Fruit fly (Drosophila melanogaster) whole organism, embryonic: ENCODE results near the gene dah.

ENCODE experiments used
- Atf6 ChIP-seq: fragments of 200-800 bp; sonication (Bioruptor generic); IDR thresholded peaks from 2 replicates; pipeline ENCODE4 v1.3.6; 2022; ENCODE audit warnings: missing biosample characterization, missing genetic modification characterization
- BEAF-32 ChIP-seq: fragments of 200-800 bp; sonication (Bioruptor generic); optimal IDR thresholded peaks from 3 replicates; lab custom pipeline; 2017; ENCODE audit warnings: missing biosample characterization, missing genetic modification characterization, mild to moderate bottlenecking, moderate library complexity, missing genetic modification reagents
- CG10267 ChIP-seq: fragments of 200-800 bp; sonication (Bioruptor generic); optimal IDR thresholded peaks from 2 replicates; lab custom pipeline; 2018; ENCODE audit warnings: missing biosample characterization, mild to moderate bottlenecking, missing genetic modification characterization, moderate library complexity
- CG13287 ChIP-seq: fragments of 200-800 bp; sonication (Bioruptor generic); IDR thresholded peaks from 2 replicates; pipeline ENCODE4 v1.3.6; 2022; ENCODE audit warnings: missing biosample characterization, missing genetic modification characterization; ENCODE audit not compliant: partially characterized antibody
- CG14710 ChIP-seq: fragments of 200-800 bp; sonication (Bioruptor generic); optimal IDR thresholded peaks from 3 replicates; lab custom pipeline; 2019; ENCODE audit warnings: missing biosample characterization, mild to moderate bottlenecking, missing genetic modification characterization, moderate library complexity
- CG15514 ChIP-seq: fragments of 200-800 bp; sonication (Bioruptor generic); optimal IDR thresholded peaks from 3 replicates; lab custom pipeline; 2017; ENCODE audit warnings: missing biosample characterization, missing genetic modification characterization, mild to moderate bottlenecking, moderate library complexity, missing genetic modification reagents
- CG1603 ChIP-seq: fragments of 200-800 bp; sonication (Bioruptor generic); optimal IDR thresholded peaks from 2 replicates; lab custom pipeline; 2019; ENCODE audit warnings: missing biosample characterization, mild to moderate bottlenecking, missing genetic modification characterization, moderate library complexity
- CG16815 ChIP-seq: fragments of 200-800 bp; sonication (Bioruptor generic); optimal IDR thresholded peaks from 3 replicates; lab custom pipeline; 2017; ENCODE audit warnings: missing biosample characterization, mild to moderate bottlenecking, missing genetic modification characterization
- CG17186 ChIP-seq: fragments of 200-800 bp; sonication (Bioruptor generic); optimal IDR thresholded peaks from 3 replicates; lab custom pipeline; 2017; ENCODE audit warnings: missing biosample characterization, missing genetic modification reagents, missing genetic modification characterization
- CG17385 ChIP-seq: fragments of 200-800 bp; sonication (Bioruptor generic); optimal IDR thresholded peaks from 3 replicates; lab custom pipeline; 2018; ENCODE audit warnings: missing biosample characterization, mild to moderate bottlenecking, missing genetic modification characterization
- CG18262 ChIP-seq: fragments of 200-800 bp; optimal IDR thresholded peaks from 3 replicates; lab custom pipeline; 2019; ENCODE audit warnings: missing biosample characterization, mild to moderate bottlenecking, missing genetic modification characterization, moderate library complexity
- CG2116 ChIP-seq: fragments of 200-800 bp; sonication (Bioruptor generic); optimal IDR thresholded peaks from 3 replicates; lab custom pipeline; 2018; ENCODE audit warnings: missing biosample characterization, mild to moderate bottlenecking, missing genetic modification characterization
- CG30020 ChIP-seq: fragments of 200-800 bp; optimal IDR thresholded peaks from 2 replicates; lab custom pipeline; 2019; ENCODE audit warnings: missing biosample characterization, mild to moderate bottlenecking, missing genetic modification characterization, moderate library complexity
- CG32532 ChIP-seq: fragments of 200-800 bp; sonication (Bioruptor generic); IDR thresholded peaks from 2 replicates; pipeline ENCODE4 v1.3.6; 2022; ENCODE audit warnings: missing biosample characterization, missing genetic modification characterization
- CG33557 ChIP-seq: fragments of 200-800 bp; sonication (Bioruptor generic); optimal IDR thresholded peaks from 2 replicates; lab custom pipeline; 2019; ENCODE audit warnings: missing biosample characterization, mild to moderate bottlenecking, missing genetic modification characterization, moderate library complexity
- CG34224 ChIP-seq: fragments of 200-800 bp; sonication (Bioruptor generic); IDR thresholded peaks from 3 replicates; pipeline ENCODE4 v1.3.6; 2022; ENCODE audit warnings: missing biosample characterization, missing genetic modification characterization; ENCODE audit not compliant: partially characterized antibody
- CG9797 ChIP-seq: fragments of 200-800 bp; sonication (Bioruptor generic); optimal IDR thresholded peaks from 3 replicates; lab custom pipeline; 2018; ENCODE audit warnings: missing biosample characterization, mild to moderate bottlenecking, missing genetic modification characterization
- CoRest ChIP-seq: fragments of 200-800 bp; sonication (Bioruptor generic); optimal IDR thresholded peaks from 3 replicates; lab custom pipeline; 2018; ENCODE audit warnings: missing biosample characterization, mild to moderate bottlenecking, missing genetic modification characterization, moderate library complexity
- Dll ChIP-seq: fragments of 200-800 bp; sonication (Bioruptor generic); IDR thresholded peaks from 4 replicates; pipeline ENCODE4 v1.3.6; 2022; ENCODE audit warnings: missing biosample characterization, missing genetic modification characterization; ENCODE audit not compliant: partially characterized antibody
- Doc3 ChIP-seq: fragments of 200-800 bp; sonication (Bioruptor generic); IDR thresholded peaks from 3 replicates; pipeline ENCODE4 v1.3.6; 2022; ENCODE audit warnings: missing biosample characterization, missing genetic modification characterization; ENCODE audit not compliant: partially characterized antibody
- Dp ChIP-seq: fragments of 200-800 bp; sonication (Bioruptor generic); optimal IDR thresholded peaks from 2 replicates; lab custom pipeline; 2018; ENCODE audit warnings: missing biosample characterization, mild to moderate bottlenecking, missing genetic modification characterization, moderate library complexity
- Dref ChIP-seq: fragments of 200-800 bp; sonication (Bioruptor generic); IDR thresholded peaks from 2 replicates; pipeline ENCODE4 v1.3.6; 2022; ENCODE audit warnings: missing biosample characterization, missing genetic modification characterization
- E2f2 ChIP-seq: fragments of 200-800 bp; sonication (Bioruptor generic); IDR thresholded peaks from 2 replicates; pipeline ENCODE4 v1.3.6; 2022; ENCODE audit warnings: missing biosample characterization, missing genetic modification characterization
- HmgZ ChIP-seq: fragments of 200-800 bp; sonication (Bioruptor generic); optimal IDR thresholded peaks from 2 replicates; lab custom pipeline; 2018; ENCODE audit warnings: missing biosample characterization, mild to moderate bottlenecking, missing genetic modification characterization
- Hr51 ChIP-seq, 2 experiments: fragments of 200-800 bp; sonication (Bioruptor generic); optimal IDR thresholded peaks; 2 replicates in 1 of 2; 3 replicates in 1 of 2; lab custom pipeline; 2016 to 2018; ENCODE audit warnings: missing biosample characterization in 2 of 2, missing genetic modification characterization in 2 of 2, mild to moderate bottlenecking in 1 of 2, moderate library complexity in 1 of 2
- MBD-R2 ChIP-seq: fragments of 200-800 bp; sonication (Bioruptor generic); IDR thresholded peaks from 2 replicates; pipeline ENCODE4 v1.3.6; 2022; ENCODE audit warnings: missing biosample characterization, missing genetic modification characterization
- MTF-1 ChIP-seq: fragments of 200-800 bp; sonication (Bioruptor generic); optimal IDR thresholded peaks from 2 replicates; lab custom pipeline; 2018; ENCODE audit warnings: missing biosample characterization, mild to moderate bottlenecking, missing genetic modification characterization, borderline replicate concordance
- Med ChIP-seq: fragments of 200-800 bp; sonication (Bioruptor generic); peaks from one replicate; lab custom pipeline; 2016; ENCODE audit warnings: missing biosample characterization, missing genetic modification characterization, mild to moderate bottlenecking, inconsistent platforms, moderate library complexity
- Myb ChIP-seq: fragments of 200-800 bp; sonication (Bioruptor generic); optimal IDR thresholded peaks from 2 replicates; lab custom pipeline; 2016; ENCODE audit warnings: missing biosample characterization, missing genetic modification characterization
- NK7.1 ChIP-seq: fragments of 200-800 bp; sonication (Bioruptor generic); optimal IDR thresholded peaks from 3 replicates; lab custom pipeline; 2016; ENCODE audit warnings: missing biosample characterization, missing genetic modification characterization
- Scr ChIP-seq: fragments of 200-800 bp; sonication (Bioruptor generic); IDR thresholded peaks from 2 replicates; pipeline ENCODE4 v1.3.6; 2022; ENCODE audit warnings: missing biosample characterization, missing genetic modification characterization; ENCODE audit not compliant: partially characterized antibody
- Ssrp ChIP-seq: fragments of 200-800 bp; sonication (Bioruptor generic); optimal IDR thresholded peaks from 2 replicates; lab custom pipeline; 2018; ENCODE audit warnings: missing biosample characterization, mild to moderate bottlenecking, missing genetic modification characterization, moderate library complexity
- YL-1 ChIP-seq: fragments of 200-800 bp; sonication (Bioruptor generic); optimal IDR thresholded peaks from 3 replicates; lab custom pipeline; 2017; ENCODE audit warnings: missing biosample characterization, mild to moderate bottlenecking, missing genetic modification characterization
- al ChIP-seq: fragments of 200-800 bp; sonication (Bioruptor generic); IDR thresholded peaks from 2 replicates; pipeline ENCODE4 v1.3.6; 2022; ENCODE audit warnings: missing biosample characterization, missing genetic modification characterization
- amos ChIP-seq: fragments of 200-800 bp; sonication (Bioruptor generic); IDR thresholded peaks from 2 replicates; pipeline ENCODE4 v1.3.6; 2022; ENCODE audit warnings: missing biosample characterization, missing genetic modification characterization; ENCODE audit not compliant: partially characterized antibody
- br ChIP-seq: fragments of >200 bp; optimal IDR thresholded peaks from 2 replicates; lab custom pipeline; 2017
- crp ChIP-seq, 2 experiments: fragments of 200-800 bp; sonication (Bioruptor generic); optimal IDR thresholded peaks; 2 replicates in 1 of 2; 3 replicates in 1 of 2; lab custom pipeline; 2017; ENCODE audit warnings: missing biosample characterization in 2 of 2, missing genetic modification characterization in 2 of 2, mild to moderate bottlenecking in 1 of 2, moderate library complexity in 1 of 2
- ftz-f1 ChIP-seq: fragments of 200-800 bp; sonication (Bioruptor generic); optimal IDR thresholded peaks from 2 replicates; lab custom pipeline; 2016; ENCODE audit warnings: missing biosample characterization, missing genetic modification characterization
- gfzf ChIP-seq: fragments of 200-800 bp; sonication (Bioruptor generic); optimal IDR thresholded peaks from 2 replicates; lab custom pipeline; 2016; ENCODE audit warnings: missing biosample characterization, mild to moderate bottlenecking, missing genetic modification characterization, moderate library complexity
- kah ChIP-seq: fragments of 200-800 bp; sonication (Bioruptor generic); optimal IDR thresholded peaks from 2 replicates; lab custom pipeline; 2018; ENCODE audit warnings: missing biosample characterization, mild to moderate bottlenecking, missing genetic modification characterization
- phol ChIP-seq: fragments of 200-800 bp; sonication (Bioruptor generic); optimal IDR thresholded peaks from 3 replicates; lab custom pipeline; 2018; ENCODE audit warnings: missing biosample characterization, mild to moderate bottlenecking, missing genetic modification characterization, moderate library complexity
- pzg ChIP-seq: fragments of 200-800 bp; sonication (Bioruptor generic); optimal IDR thresholded peaks from 3 replicates; lab custom pipeline; 2018; ENCODE audit warnings: missing biosample characterization, mild to moderate bottlenecking, missing genetic modification characterization, moderate library complexity
- scrt ChIP-seq: fragments of 200-800 bp; sonication (Bioruptor generic); optimal IDR thresholded peaks from 2 replicates; lab custom pipeline; 2018; ENCODE audit warnings: missing biosample characterization, mild to moderate bottlenecking, missing genetic modification characterization, moderate library complexity
- tll ChIP-seq, 2 experiments: fragments of 200-800 bp in 1 of 2; fragments of >200 bp in 1 of 2; sonication (Bioruptor generic) in 1 of 2; optimal IDR thresholded peaks; 2 replicates each; lab custom pipeline; 2017 to 2019; ENCODE audit warnings: missing biosample characterization in 2 of 2, missing genetic modification characterization in 2 of 2, mild to moderate bottlenecking in 1 of 2, moderate library complexity in 1 of 2
- trem ChIP-seq: fragments of 200-800 bp; optimal IDR thresholded peaks from 3 replicates; lab custom pipeline; 2019; ENCODE audit warnings: missing biosample characterization, mild to moderate bottlenecking, missing genetic modification characterization, moderate library complexity
- unc-4 ChIP-seq: fragments of 200-800 bp; sonication (Bioruptor generic); IDR thresholded peaks from 2 replicates; pipeline ENCODE4 v1.3.6; 2022; ENCODE audit warnings: missing biosample characterization, missing genetic modification characterization; ENCODE audit not compliant: partially characterized antibody
- zfh2 ChIP-seq: fragments of 200-800 bp; sonication (Bioruptor generic); optimal IDR thresholded peaks from 2 replicates; lab custom pipeline; 2016; ENCODE audit warnings: missing biosample characterization, missing genetic modification characterization

The dah gene

DNA sequence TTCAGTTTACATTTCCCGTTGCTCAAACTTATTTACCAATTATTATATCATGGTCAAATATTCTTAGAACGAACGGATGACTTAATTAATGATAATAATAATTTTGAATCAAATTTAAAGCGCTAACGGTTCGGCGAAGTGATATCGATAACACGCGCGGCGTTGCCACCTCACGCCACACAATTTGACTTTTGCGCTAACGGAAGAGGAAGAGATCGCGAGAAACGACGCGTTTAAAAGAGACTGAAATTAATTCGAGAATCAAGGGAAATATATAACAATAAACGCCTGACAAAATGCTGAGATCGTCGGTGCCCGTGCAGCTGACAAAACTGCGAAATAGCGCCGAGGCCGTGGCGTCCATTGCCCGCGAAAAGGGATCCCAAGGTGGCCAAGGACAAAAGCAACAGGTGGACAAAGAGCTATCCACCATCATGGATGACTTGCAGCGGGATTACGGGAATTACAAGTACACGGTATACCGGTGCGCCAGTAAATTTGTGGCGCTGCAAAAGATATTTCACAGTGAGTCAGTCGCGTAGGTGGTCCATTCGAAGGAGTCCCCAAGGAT is at the start of gene dah:
TSS of gene dah (plus strand) at position 195 of the 571 bp plus-strand sequence.
- peak; percentile 35 for TF ChIP-seq trem
- TF ChIP-seq al (GFP tag; lab: Robert Waterston, UW) = no peak
- TF ChIP-seq gfzf (GFP tag; lab: Kevin White, UChicago) = peak; percentile 31
- TF ChIP-seq CG30020 = no peak
- no peak for TF ChIP-seq Atf6 (GFP tag; lab: Robert Waterston, UW)
- TF ChIP-seq CG18262 (tag; lab: Kevin White, UChicago) = no peak
- TF ChIP-seq unc-4 (GFP tag; lab: Robert Waterston, UW) = peak; percentile 32; the same call in 1 of the 2 replicates
- peak; percentile 42; the same call in 1 of the 3 replicates for TF ChIP-seq CG34224 (GFP tag; lab: Robert Waterston, UW)
- 0 out of 2 replicates have a peak, but pooled peaks have one; percentile 18 for TF ChIP-seq Scr (GFP tag; lab: Robert Waterston, UW)
- TF ChIP-seq CG14710 = peak; percentile 20
- TF ChIP-seq amos (GFP tag; lab: Robert Waterston, UW) = peak; percentile 29; the same call in 1 of the 2 replicates
- peak; percentile 53 for TF ChIP-seq BEAF-32 (GFP tag; lab: Kevin White, UChicago)
- TF ChIP-seq Dref (GFP tag; lab: Robert Waterston, UW) = peak; percentile 79
- peak; percentile 49 for TF ChIP-seq ftz-f1 (GFP tag; lab: Kevin White, UChicago)
- peak; percentile 82 for TF ChIP-seq kah (GFP tag; lab: Kevin White, UChicago)
- peak in 1 of 2 experiments; percentile 33 for TF ChIP-seq crp (GFP tag; optimal IDR thresholded peaks at IDR 0.05; lab: Kevin White, UChicago)
- peak; percentile 9 for TF ChIP-seq CoRest (tag; lab: Kevin White, UChicago)
- peak; percentile 48 for TF ChIP-seq CG2116 (GFP tag; lab: Kevin White, UChicago)
- no peak for TF ChIP-seq HmgZ (tag; lab: Kevin White, UChicago)
- peak in 1 of 2 experiments; percentile 15 for TF ChIP-seq Hr51 (GFP tag; optimal IDR thresholded peaks at IDR 0.05; lab: Kevin White, UChicago)
- peak; percentile 56 for TF ChIP-seq CG17186 (GFP tag; lab: Kevin White, UChicago)
- peak; percentile 23 for TF ChIP-seq CG9797 (GFP tag; lab: Kevin White, UChicago)
- TF ChIP-seq CG15514 = peak; percentile 49
- no peak for TF ChIP-seq zfh2 (GFP tag; lab: Kevin White, UChicago)
- peak; percentile 89 for TF ChIP-seq E2f2
- TF ChIP-seq scrt (GFP tag; lab: Kevin White, UChicago) = peak; percentile 38
- peak; percentile 95 for TF ChIP-seq Myb (GFP tag; lab: Kevin White, UChicago)
- TF ChIP-seq Ssrp = no peak
- peak; percentile 10 for TF ChIP-seq CG10267
- no peak for TF ChIP-seq CG33557 (GFP tag; lab: Kevin White, UChicago)
- peak; percentile 30 for TF ChIP-seq phol (tag; lab: Kevin White, UChicago)
- TF ChIP-seq CG13287 (GFP tag; lab: Robert Waterston, UW) = peak; percentile 37; the same call in 1 of the 2 replicates
- TF ChIP-seq Med = peak; percentile 25
- no peak for TF ChIP-seq br
- TF ChIP-seq MTF-1 (GFP tag; lab: Kevin White, UChicago) = no peak
- TF ChIP-seq Dp (GFP tag; lab: Kevin White, UChicago) = peak; percentile 84
- peak; percentile 56 for TF ChIP-seq pzg (GFP tag; lab: Kevin White, UChicago)
- TF ChIP-seq NK7.1 (GFP tag; lab: Kevin White, UChicago) = no peak
- TF ChIP-seq CG17385 (GFP tag; lab: Kevin White, UChicago) = peak; percentile 95
- TF ChIP-seq CG1603 (tag; lab: Kevin White, UChicago) = peak; percentile 46
- peak; percentile 53 for TF ChIP-seq MBD-R2 (GFP tag; lab: Robert Waterston, UW)
- TF ChIP-seq CG32532 = no peak
- no peak for TF ChIP-seq CG16815 (GFP tag; lab: Kevin White, UChicago)
- peak in 1 of 2 experiments; percentile 98 for TF ChIP-seq tll (GFP tag; optimal IDR thresholded peaks at IDR 0.05; lab: Kevin White, UChicago)
- peak; percentile 23; the same call in 1 of the 3 replicates for TF ChIP-seq Doc3 (GFP tag; lab: Robert Waterston, UW)
- TF ChIP-seq YL-1 (GFP tag; lab: Kevin White, UChicago) = peak; percentile 30
- 0 out of 4 replicates have a peak, but pooled peaks have one; percentile 29 for TF ChIP-seq Dll
